Fruit fly (Drosophila melanogaster) whole organism, embryonic: ENCODE data around the gene Ret.

Experiments
- Aef1 ChIP-seq: fragments of 200-800 bp; sonication (Bioruptor generic); IDR thresholded peaks from 3 replicates; pipeline ENCODE4 v1.3.6; 2022; ENCODE audit warnings: missing biosample characterization, missing genetic modification characterization
- Asciz ChIP-seq: fragments of 200-800 bp; sonication (Bioruptor generic); optimal IDR thresholded peaks from 2 replicates; lab custom pipeline; 2017; ENCODE audit warnings: missing biosample characterization, mild to moderate bottlenecking, missing genetic modification characterization, missing genetic modification reagents
- CG10267 ChIP-seq: fragments of 200-800 bp; sonication (Bioruptor generic); optimal IDR thresholded peaks from 2 replicates; lab custom pipeline; 2018; ENCODE audit warnings: missing biosample characterization, mild to moderate bottlenecking, missing genetic modification characterization, moderate library complexity
- CG12071 ChIP-seq: fragments of 200-800 bp; sonication (Bioruptor generic); optimal IDR thresholded peaks from 3 replicates; lab custom pipeline; 2018; ENCODE audit warnings: missing biosample characterization, mild to moderate bottlenecking, missing genetic modification characterization
- CG12155 ChIP-seq: fragments of 200-800 bp; sonication (Bioruptor generic); optimal IDR thresholded peaks from 3 replicates; lab custom pipeline; 2016; ENCODE audit warnings: missing biosample characterization, missing genetic modification characterization
- CG1233 ChIP-seq: fragments of 200-800 bp; sonication (Bioruptor generic); optimal IDR thresholded peaks from 4 replicates; lab custom pipeline; 2018; ENCODE audit warnings: missing biosample characterization, mild to moderate bottlenecking, missing genetic modification characterization
- CG15269 ChIP-seq: fragments of 200-800 bp; sonication (Bioruptor generic); optimal IDR thresholded peaks from 2 replicates; lab custom pipeline; 2018; ENCODE audit warnings: missing biosample characterization, mild to moderate bottlenecking, missing genetic modification characterization, moderate library complexity
- CG17328 ChIP-seq: fragments of 200-800 bp; sonication (Bioruptor generic); IDR thresholded peaks from 2 replicates; pipeline ENCODE4 v1.3.6; 2022; ENCODE audit warnings: missing biosample characterization, missing genetic modification characterization
- CG17802 ChIP-seq: fragments of 200-800 bp; sonication (Bioruptor generic); optimal IDR thresholded peaks from 2 replicates; lab custom pipeline; 2018; ENCODE audit warnings: missing biosample characterization, mild to moderate bottlenecking, missing genetic modification characterization, moderate library complexity
- CG1792 ChIP-seq: fragments of 200-800 bp; sonication (Bioruptor generic); optimal IDR thresholded peaks from 2 replicates; lab custom pipeline; 2016; ENCODE audit warnings: missing biosample characterization, missing genetic modification characterization
- CG2129 ChIP-seq: fragments of 200-800 bp; sonication (Bioruptor generic); IDR thresholded peaks from 2 replicates; pipeline ENCODE4 v1.3.6; 2022; ENCODE audit warnings: missing biosample characterization, missing genetic modification characterization; ENCODE audit not compliant: partially characterized antibody
- CG2712 ChIP-seq: fragments of 200-800 bp; optimal IDR thresholded peaks from 3 replicates; lab custom pipeline; 2019; ENCODE audit warnings: missing biosample characterization, mild to moderate bottlenecking, missing genetic modification characterization, moderate library complexity
- CG32772 ChIP-seq: fragments of 200-800 bp; sonication (Bioruptor generic); IDR thresholded peaks from 2 replicates; pipeline ENCODE4 v1.3.6; 2022; ENCODE audit warnings: missing biosample characterization, missing genetic modification characterization
- CG3281 ChIP-seq: fragments of 200-800 bp; sonication (Bioruptor generic); optimal IDR thresholded peaks from 3 replicates; lab custom pipeline; 2017; ENCODE audit warnings: missing biosample characterization, mild to moderate bottlenecking, missing genetic modification characterization
- CG4360 ChIP-seq: fragments of 200-800 bp; sonication (Bioruptor generic); IDR thresholded peaks from 2 replicates; pipeline ENCODE4 v1.3.6; 2022; ENCODE audit warnings: missing biosample characterization, missing genetic modification characterization
- CG4617 ChIP-seq: fragments of 200-800 bp; sonication (Bioruptor generic); optimal IDR thresholded peaks from 3 replicates; lab custom pipeline; 2016; ENCODE audit warnings: missing biosample characterization, missing genetic modification characterization, borderline replicate concordance
- CG5245 ChIP-seq: fragments of 200-800 bp; sonication (Bioruptor generic); optimal IDR thresholded peaks from 3 replicates; lab custom pipeline; 2016; ENCODE audit warnings: missing biosample characterization, missing genetic modification characterization
- CG6683 ChIP-seq: fragments of 200-800 bp; sonication (Bioruptor generic); optimal IDR thresholded peaks from 2 replicates; lab custom pipeline; 2017; ENCODE audit warnings: missing biosample characterization, mild to moderate bottlenecking, missing genetic modification characterization, missing genetic modification reagents
- CG7271 ChIP-seq: fragments of 200-800 bp; sonication (Bioruptor generic); optimal IDR thresholded peaks from 2 replicates; lab custom pipeline; 2018; ENCODE audit warnings: missing biosample characterization, mild to moderate bottlenecking, missing genetic modification characterization, moderate library complexity
- CG9437 ChIP-seq: fragments of 200-800 bp; sonication (Bioruptor generic); optimal IDR thresholded peaks from 2 replicates; lab custom pipeline; 2018; ENCODE audit warnings: missing biosample characterization, mild to moderate bottlenecking, missing genetic modification characterization
- CG9876 ChIP-seq: fragments of 200-800 bp; sonication (Bioruptor generic); optimal IDR thresholded peaks from 2 replicates; lab custom pipeline; 2016; ENCODE audit warnings: missing biosample characterization, missing genetic modification characterization
- Deaf1 ChIP-seq: fragments of 200-800 bp; optimal IDR thresholded peaks from 3 replicates; lab custom pipeline; 2019; ENCODE audit warnings: missing biosample characterization, mild to moderate bottlenecking, missing genetic modification characterization, moderate library complexity
- Dp ChIP-seq: fragments of 200-800 bp; sonication (Bioruptor generic); optimal IDR thresholded peaks from 2 replicates; lab custom pipeline; 2018; ENCODE audit warnings: missing biosample characterization, mild to moderate bottlenecking, missing genetic modification characterization, moderate library complexity
- Fer1 ChIP-seq: fragments of 200-800 bp; sonication (Bioruptor generic); optimal IDR thresholded peaks from 2 replicates; lab custom pipeline; 2017; ENCODE audit warnings: missing biosample characterization, mild to moderate bottlenecking, missing genetic modification characterization
- Hand ChIP-seq: fragments of 200-800 bp; sonication (Bioruptor generic); optimal IDR thresholded peaks from 2 replicates; lab custom pipeline; 2017; ENCODE audit warnings: mild to moderate bottlenecking, missing biosample characterization, missing genetic modification reagents, missing genetic modification characterization
- Max ChIP-seq: fragments of 200-800 bp; sonication (Bioruptor generic); optimal IDR thresholded peaks from 2 replicates; lab custom pipeline; 2016; ENCODE audit warnings: missing biosample characterization, mild to moderate bottlenecking, missing genetic modification characterization
- Nf-YC ChIP-seq: fragments of 200-800 bp; optimal IDR thresholded peaks from 3 replicates; lab custom pipeline; 2019; ENCODE audit warnings: missing biosample characterization, mild to moderate bottlenecking, missing genetic modification characterization, moderate library complexity
- Rfx ChIP-seq: fragments of 200-800 bp; sonication (Bioruptor generic); IDR thresholded peaks from 2 replicates; pipeline ENCODE4 v1.3.6; 2022; ENCODE audit warnings: missing biosample characterization, missing genetic modification characterization
- Sin3A ChIP-seq: fragments of >200 bp; optimal IDR thresholded peaks from 2 replicates; lab custom pipeline; 2018
- YL-1 ChIP-seq: fragments of 200-800 bp; sonication (Bioruptor generic); optimal IDR thresholded peaks from 3 replicates; lab custom pipeline; 2017; ENCODE audit warnings: missing biosample characterization, mild to moderate bottlenecking, missing genetic modification characterization
- al ChIP-seq: fragments of 200-800 bp; sonication (Bioruptor generic); IDR thresholded peaks from 2 replicates; pipeline ENCODE4 v1.3.6; 2022; ENCODE audit warnings: missing biosample characterization, missing genetic modification characterization
- amos ChIP-seq: fragments of 200-800 bp; sonication (Bioruptor generic); IDR thresholded peaks from 2 replicates; pipeline ENCODE4 v1.3.6; 2022; ENCODE audit warnings: missing biosample characterization, missing genetic modification characterization; ENCODE audit not compliant: partially characterized antibody
- caup ChIP-seq: fragments of 200-800 bp; sonication (Bioruptor generic); optimal IDR thresholded peaks from 3 replicates; lab custom pipeline; 2017; ENCODE audit warnings: missing biosample characterization, mild to moderate bottlenecking, missing genetic modification characterization, moderate library complexity; ENCODE audit not compliant: severe bottlenecking
- chm ChIP-seq: fragments of 200-800 bp; sonication (Bioruptor generic); IDR thresholded peaks from 2 replicates; pipeline ENCODE4 v1.3.6; 2022; ENCODE audit warnings: missing biosample characterization, missing genetic modification characterization
- danr ChIP-seq: fragments of 200-800 bp; sonication (Bioruptor generic); IDR thresholded peaks from 2 replicates; pipeline ENCODE4 v1.3.6; 2022; ENCODE audit warnings: missing biosample characterization, missing genetic modification characterization
- fd3F ChIP-seq: fragments of 200-800 bp; sonication (Bioruptor generic); optimal IDR thresholded peaks from 2 replicates; lab custom pipeline; 2018; ENCODE audit warnings: missing biosample characterization, mild to moderate bottlenecking, missing genetic modification characterization, moderate library complexity
- gcm ChIP-seq: fragments of 200-800 bp; sonication (Bioruptor generic); optimal IDR thresholded peaks from 2 replicates; lab custom pipeline; 2019; ENCODE audit warnings: missing biosample characterization, mild to moderate bottlenecking, missing genetic modification characterization, moderate library complexity
- kay ChIP-seq: fragments of 200-800 bp; sonication (Bioruptor generic); optimal IDR thresholded peaks from 2 replicates; lab custom pipeline; 2016; ENCODE audit warnings: missing biosample characterization, missing genetic modification characterization
- mam ChIP-seq: fragments of 200-800 bp; sonication (Bioruptor generic); optimal IDR thresholded peaks from 3 replicates; lab custom pipeline; 2016; ENCODE audit warnings: missing biosample characterization, missing genetic modification characterization
- nmo ChIP-seq: fragments of 200-800 bp; sonication (Bioruptor generic); optimal IDR thresholded peaks from 2 replicates; lab custom pipeline; 2018; ENCODE audit warnings: missing biosample characterization, mild to moderate bottlenecking, missing genetic modification characterization, moderate library complexity
- org-1 ChIP-seq: fragments of 200-800 bp; sonication (Bioruptor generic); optimal IDR thresholded peaks from 2 replicates; lab custom pipeline; 2017; ENCODE audit warnings: missing biosample characterization, missing genetic modification characterization
- pzg ChIP-seq: fragments of 200-800 bp; sonication (Bioruptor generic); optimal IDR thresholded peaks from 3 replicates; lab custom pipeline; 2018; ENCODE audit warnings: missing biosample characterization, mild to moderate bottlenecking, missing genetic modification characterization, moderate library complexity
- salm ChIP-seq: fragments of 200-800 bp; sonication (Bioruptor generic); optimal IDR thresholded peaks from 2 replicates; lab custom pipeline; 2018; ENCODE audit warnings: missing biosample characterization, mild to moderate bottlenecking, missing genetic modification characterization
- scrt ChIP-seq: fragments of 200-800 bp; sonication (Bioruptor generic); optimal IDR thresholded peaks from 2 replicates; lab custom pipeline; 2018; ENCODE audit warnings: missing biosample characterization, mild to moderate bottlenecking, missing genetic modification characterization, moderate library complexity
- slbo ChIP-seq: fragments of 200-800 bp; sonication (Bioruptor generic); IDR thresholded peaks from 2 replicates; pipeline ENCODE4 v1.3.6; 2022; ENCODE audit warnings: missing biosample characterization, missing genetic modification characterization
- slp2 ChIP-seq: fragments of 200-800 bp; sonication (Bioruptor generic); optimal IDR thresholded peaks from 2 replicates; lab custom pipeline; 2016; ENCODE audit warnings: missing biosample characterization, missing genetic modification characterization
- sr ChIP-seq: fragments of 200-800 bp; sonication (Bioruptor generic); IDR thresholded peaks from 3 replicates; pipeline ENCODE4 v1.3.6; 2022; ENCODE audit warnings: missing biosample characterization, missing genetic modification characterization
- wek ChIP-seq: fragments of 200-800 bp; sonication (Bioruptor generic); optimal IDR thresholded peaks from 3 replicates; lab custom pipeline; 2018; ENCODE audit warnings: missing biosample characterization, mild to moderate bottlenecking, missing genetic modification characterization, moderate library complexity
- wor ChIP-seq: fragments of 200-800 bp; sonication (Bioruptor generic); IDR thresholded peaks from 2 replicates; pipeline ENCODE4 v1.3.6; 2022; ENCODE audit warnings: missing biosample characterization, missing genetic modification characterization
- yki ChIP-seq: fragments of >200 bp; optimal IDR thresholded peaks from 3 replicates; lab custom pipeline; 2018

The Ret gene

dm6 chr2L:21218240-21218911, 19.8 kb upstream of the Ret start, which contains the start of gene CG8679 (continued):
- TF ChIP-seq mam (GFP tag; lab: Kevin White, UChicago) (no peak), CG3281 (no peak), CG4617 (GFP tag; lab: Kevin White, UChicago) (peak; percentile 8), Rfx (no peak), CG1792 (no peak), CG2712 (tag; lab: Kevin White, UChicago) (peak; percentile 16), danr (GFP tag; lab: Robert Waterston, UW) (no peak), CG17802 (tag; lab: Kevin White, UChicago) (no peak), CG10267 (peak; percentile 44), Fer1 (GFP tag; lab: Kevin White, UChicago) (peak; percentile 27), wor (no peak), CG9876 (GFP tag; lab: Kevin White, UChicago) (no peak), Nf-YC (tag; lab: Kevin White, UChicago) (peak; percentile 34), caup (GFP tag; lab: Kevin White, UChicago) (peak; percentile 32), Asciz (GFP tag; lab: Kevin White, UChicago) (no peak), CG5245 (GFP tag; lab: Kevin White, UChicago) (no peak), Hand (GFP tag; lab: Kevin White, UChicago) (no peak), CG12071 (GFP tag; lab: Kevin White, UChicago) (no peak), salm (tag; lab: Kevin White, UChicago) (no peak), fd3F (no peak), gcm (no peak), CG2129 (GFP tag; lab: Robert Waterston, UW) (no peak), CG32772 (GFP tag; lab: Robert Waterston, UW) (0 out of 2 replicates have a peak, but pooled peaks have one; percentile 20), CG7271 (tag; lab: Kevin White, UChicago) (no peak), slp2 (GFP tag; lab: Kevin White, UChicago) (no peak), scrt (GFP tag; lab: Kevin White, UChicago) (no peak), Dp (peak; percentile 95), Deaf1 (tag; lab: Kevin White, UChicago) (no peak), CG17328 (GFP tag; lab: Robert Waterston, UW) (0 out of 2 replicates have a peak, but pooled peaks have one; percentile 42), pzg (GFP tag; lab: Kevin White, UChicago) (peak; percentile 90), sr (GFP tag; lab: Robert Waterston, UW) (no peak), kay (no peak), CG15269 (tag; lab: Kevin White, UChicago) (no peak), slbo (GFP tag; lab: Robert Waterston, UW) (no peak), nmo (peak; percentile 17), yki (no peak), Max (GFP tag; lab: Kevin White, UChicago) (no peak), CG6683 (GFP tag; lab: Kevin White, UChicago) (no peak), CG4360 (GFP tag; lab: Robert Waterston, UW) (0 out of 2 replicates have a peak, but pooled peaks have one; percentile 26), amos (GFP tag; lab: Robert Waterston, UW) (peak; percentile 49; the same call in 1 of the 2 replicates), org-1 (peak; percentile 40), Sin3A (lab: Kevin White, UChicago) (peak; percentile 79), Aef1 (GFP tag; lab: Robert Waterston, UW) (no peak), YL-1 (GFP tag; lab: Kevin White, UChicago) (no peak), CG12155 (GFP tag; lab: Kevin White, UChicago) (peak; percentile 4), al (GFP tag; lab: Robert Waterston, UW) (no peak), wek (no peak), CG9437 (no peak), CG1233 (no peak), chm (GFP tag; lab: Robert Waterston, UW) (0 out of 2 replicates have a peak, but pooled peaks have one; percentile 26)
